Worm (Caenorhabditis elegans) whole organism, L1 larva: ENCODE results near the gene AC7.3.

Experiments
- C04F5.9 ChIP-seq: sonication (generic microtip); optimal IDR thresholded peaks from 2 replicates; lab custom pipeline; 2016; ENCODE audit warnings: missing genetic modification characterization, missing compliant biosample characterization
- C16A3.4 ChIP-seq: fragments of 150-350 bp; optimal IDR thresholded peaks from 2 replicates; lab custom pipeline; 2014; ENCODE audit warnings: missing biosample characterization, missing genetic modification characterization
- Y116A8C.19 ChIP-seq: sonication (generic microtip); optimal IDR thresholded peaks from 2 replicates; lab custom pipeline; 2016; ENCODE audit warnings: missing compliant biosample characterization, missing genetic modification characterization, borderline replicate concordance
- blmp-1 ChIP-seq: fragments of 150-350 bp; optimal IDR thresholded peaks from 2 replicates; lab custom pipeline; 2014; ENCODE audit warnings: missing biosample characterization, missing genetic modification characterization
- ceh-63 ChIP-seq: fragments of 200-800 bp; sonication (Bioruptor generic); optimal IDR thresholded peaks from 2 replicates; lab custom pipeline; 2018; ENCODE audit warnings: mild to moderate bottlenecking, missing genetic modification characterization, missing compliant biosample characterization
- ceh-90 ChIP-seq: sonication (generic microtip); optimal IDR thresholded peaks from 2 replicates; lab custom pipeline; 2016; ENCODE audit warnings: missing genetic modification characterization, missing compliant biosample characterization
- ces-1 ChIP-seq: fragments of 150-350 bp; optimal IDR thresholded peaks from 2 replicates; lab custom pipeline; 2014; ENCODE audit warnings: missing biosample characterization, missing genetic modification reagents, missing genetic modification characterization
- dsc-1 ChIP-seq: sonication (generic microtip); optimal IDR thresholded peaks from 2 replicates; lab custom pipeline; 2016; ENCODE audit warnings: mild to moderate bottlenecking, missing genetic modification characterization, missing compliant biosample characterization
- efl-1 ChIP-seq, 4 experiments: fragments of 150-350 bp; optimal IDR thresholded peaks in 3 of 4; peaks in 1 of 4; 1 replicate in 1 of 4; 2 replicates in 3 of 4; lab custom pipeline; 2014; ENCODE audit warnings: missing biosample characterization in 2 of 4, missing genetic modification characterization in 2 of 4, missing genetic modification reagents in 2 of 4
- egl-27 ChIP-seq, 2 experiments: fragments of 150-350 bp in 1 of 2; sonication (generic microtip); optimal IDR thresholded peaks; 3 replicates each; lab custom pipeline; 2017 to 2018; ENCODE audit warnings: missing biosample characterization in 2 of 2, missing genetic modification characterization in 2 of 2, missing genetic modification reagents in 2 of 2
- elt-2 ChIP-seq: sonication (generic microtip); optimal IDR thresholded peaks from 2 replicates; lab custom pipeline; 2016; ENCODE audit warnings: missing genetic modification characterization, mild to moderate bottlenecking, inconsistent platforms, missing compliant biosample characterization, missing genetic modification reagents
- ets-5 ChIP-seq: fragments of 200-800 bp; sonication (Bioruptor generic); IDR thresholded peaks from 2 replicates; pipeline ENCODE4 v1.3.6; 2022; ENCODE audit warnings: missing genetic modification characterization, missing compliant biosample characterization
- fkh-4 ChIP-seq: sonication (generic microtip); optimal IDR thresholded peaks from 2 replicates; lab custom pipeline; 2016; ENCODE audit warnings: missing compliant biosample characterization, missing genetic modification characterization, borderline replicate concordance
- fkh-8 ChIP-seq: sonication (generic microtip); optimal IDR thresholded peaks from 2 replicates; lab custom pipeline; 2016; ENCODE audit warnings: mild to moderate bottlenecking, missing genetic modification characterization, missing compliant biosample characterization
- fos-1 ChIP-seq: fragments of 150-350 bp; optimal IDR thresholded peaks from 2 replicates; lab custom pipeline; 2014; ENCODE audit warnings: missing biosample characterization, missing genetic modification characterization
- hlh-17 ChIP-seq: fragments of 200-800 bp; sonication (Bioruptor generic); optimal IDR thresholded peaks from 2 replicates; lab custom pipeline; 2018; ENCODE audit warnings: missing genetic modification characterization, mild to moderate bottlenecking, missing compliant biosample characterization, moderate library complexity, borderline replicate concordance
- hlh-4 ChIP-seq: sonication (generic microtip); optimal IDR thresholded peaks from 2 replicates; lab custom pipeline; 2016; ENCODE audit warnings: mild to moderate bottlenecking, missing genetic modification characterization, missing compliant biosample characterization
- hpl-2 ChIP-seq: fragments of 150-350 bp; optimal IDR thresholded peaks from 2 replicates; lab custom pipeline; 2014; ENCODE audit warnings: missing biosample characterization, missing genetic modification reagents, missing genetic modification characterization
- irx-1 ChIP-seq: sonication (generic microtip); optimal IDR thresholded peaks from 2 replicates; lab custom pipeline; 2016; ENCODE audit warnings: missing genetic modification characterization, missing compliant biosample characterization
- isw-1 ChIP-seq: fragments of 200-800 bp; sonication (Bioruptor generic); IDR thresholded peaks from 2 replicates; pipeline ENCODE4 v1.3.6; 2022; ENCODE audit warnings: missing genetic modification characterization, missing compliant biosample characterization
- lin-14 ChIP-seq: fragments of 200-800 bp; sonication (Bioruptor generic); optimal IDR thresholded peaks from 2 replicates; lab custom pipeline; 2018; ENCODE audit warnings: mild to moderate bottlenecking, missing genetic modification characterization, moderate library complexity, missing compliant biosample characterization
- lin-35 ChIP-seq, 2 experiments: fragments of 150-350 bp; optimal IDR thresholded peaks; 2 replicates each; lab custom pipeline; 2014; ENCODE audit warnings: missing biosample characterization in 2 of 2, missing genetic modification characterization in 2 of 2, missing genetic modification reagents in 2 of 2
- lir-3 ChIP-seq: sonication (generic microtip); optimal IDR thresholded peaks from 2 replicates; lab custom pipeline; 2016; ENCODE audit warnings: mild to moderate bottlenecking, missing genetic modification characterization, moderate library complexity, missing compliant biosample characterization; ENCODE audit not compliant: poor library complexity
- lsy-2 ChIP-seq, 2 experiments: fragments of 150-350 bp; optimal IDR thresholded peaks; 2 replicates each; lab custom pipeline; 2014; ENCODE audit warnings: missing biosample characterization in 2 of 2, missing genetic modification characterization in 2 of 2
- mab-9 ChIP-seq: fragments of 200-800 bp; sonication (Bioruptor generic); IDR thresholded peaks from 2 replicates; pipeline ENCODE4 v1.3.6; 2022; ENCODE audit warnings: missing genetic modification reagents, missing genetic modification characterization, missing compliant biosample characterization
- mdl-1 ChIP-seq, 2 experiments: fragments of 150-350 bp; optimal IDR thresholded peaks; 2 replicates each; lab custom pipeline; 2014 to 2017; ENCODE audit warnings: missing biosample characterization in 2 of 2, missing genetic modification characterization in 2 of 2, inconsistent platforms in 1 of 2
- mef-2 ChIP-seq: fragments of 150-350 bp; optimal IDR thresholded peaks from 2 replicates; lab custom pipeline; 2014; ENCODE audit warnings: missing biosample characterization, missing genetic modification characterization
- mep-1 ChIP-seq: fragments of 150-350 bp; optimal IDR thresholded peaks from 2 replicates; lab custom pipeline; 2014; ENCODE audit warnings: missing biosample characterization, missing genetic modification characterization
- nhr-12 ChIP-seq: sonication (generic microtip); optimal IDR thresholded peaks from 2 replicates; lab custom pipeline; 2017; ENCODE audit warnings: missing biosample characterization, missing genetic modification characterization
- nhr-19 ChIP-seq: fragments of 200-800 bp; sonication (Bioruptor generic); conservative IDR thresholded peaks from 2 replicates; pipeline ENCODE4 v1.3.6; 2022; ENCODE audit warnings: missing genetic modification characterization, missing compliant biosample characterization
- nhr-71 ChIP-seq: sonication (generic microtip); optimal IDR thresholded peaks from 2 replicates; lab custom pipeline; 2016; ENCODE audit warnings: mild to moderate bottlenecking, missing genetic modification characterization, moderate library complexity, missing compliant biosample characterization
- nhr-77 ChIP-seq: fragments of 150-350 bp; optimal IDR thresholded peaks from 2 replicates; lab custom pipeline; 2014; ENCODE audit warnings: missing biosample characterization, missing genetic modification characterization
- nhr-85 ChIP-seq: sonication (generic microtip); peaks from one replicate; lab custom pipeline; 2016; ENCODE audit warnings: missing genetic modification characterization, inconsistent platforms, missing compliant biosample characterization
- pqm-1 ChIP-seq: sonication (generic microtip); optimal IDR thresholded peaks from 3 replicates; lab custom pipeline; 2017; ENCODE audit warnings: missing biosample characterization, missing genetic modification characterization
- snu-23 ChIP-seq: sonication (generic microtip); optimal IDR thresholded peaks from 2 replicates; lab custom pipeline; 2016; ENCODE audit warnings: missing genetic modification characterization, missing compliant biosample characterization
- sup-37 ChIP-seq: fragments of 200-800 bp; sonication (Bioruptor generic); optimal IDR thresholded peaks from 2 replicates; lab custom pipeline; 2018; ENCODE audit warnings: mild to moderate bottlenecking, missing genetic modification characterization, missing compliant biosample characterization
- swsn-7 ChIP-seq: sonication (generic microtip); optimal IDR thresholded peaks from 2 replicates; lab custom pipeline; 2016; ENCODE audit warnings: missing genetic modification characterization, missing compliant biosample characterization
- tlp-1 ChIP-seq: fragments of 150-350 bp; optimal IDR thresholded peaks from 2 replicates; lab custom pipeline; 2014; ENCODE audit warnings: missing biosample characterization, missing genetic modification characterization
- unc-98 ChIP-seq: fragments of 200-800 bp; sonication (Bioruptor generic); IDR thresholded peaks from 2 replicates; pipeline ENCODE4 v1.3.6; 2022; ENCODE audit warnings: missing genetic modification characterization, missing compliant biosample characterization
- vab-15 ChIP-seq: sonication (generic microtip); optimal IDR thresholded peaks from 2 replicates; lab custom pipeline; 2017; ENCODE audit warnings: missing genotype, mild to moderate bottlenecking, missing genetic modification characterization, missing compliant biosample characterization
- xbp-1 ChIP-seq: sonication (generic microtip); optimal IDR thresholded peaks from 2 replicates; lab custom pipeline; 2016; ENCODE audit warnings: missing genetic modification characterization, missing compliant biosample characterization
- ztf-11 ChIP-seq, 2 experiments: sonication (generic microtip); optimal IDR thresholded peaks; 2 replicates each; lab custom pipeline; 2016 to 2017; ENCODE audit warnings: missing genetic modification characterization in 2 of 2, missing biosample characterization in 1 of 2, missing compliant biosample characterization in 1 of 2

AC7.3 gene

DNA sequence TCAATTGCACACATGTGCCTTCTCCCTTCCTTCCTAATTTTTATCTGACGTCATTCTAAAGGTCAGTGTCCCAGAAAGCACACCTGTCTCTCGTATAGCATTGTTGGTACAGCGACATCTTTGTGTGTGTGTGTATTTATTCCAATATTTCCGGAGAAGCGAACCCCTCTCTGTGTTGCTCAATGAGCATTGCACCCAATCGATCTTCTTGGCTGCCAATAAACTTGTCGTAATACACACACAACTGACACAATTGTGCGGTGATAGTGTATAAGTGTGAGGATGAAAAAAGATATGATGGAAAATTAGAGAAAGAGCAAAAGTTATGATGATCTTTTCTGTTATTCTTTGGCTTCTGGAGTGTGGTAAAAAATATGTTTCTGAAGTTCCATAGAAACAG is 35.0 kb upstream of the AC7.3 start:
- peak; percentile 3 for TF ChIP-seq lin-14 (GFP tag; lab: Kevin White, UChicago)
- no peak for TF ChIP-seq lin-35 (GFP tag; optimal IDR thresholded peaks at IDR 0.05; lab: Kevin White, UChicago)
- TF ChIP-seq ceh-63 (GFP tag; lab: Kevin White, UChicago): no peak
- TF ChIP-seq C16A3.4 (tag; lab: Kevin White, UChicago): no peak
- TF ChIP-seq nhr-19 (GFP tag; lab: Robert Waterston, UW): no peak
- TF ChIP-seq efl-1 (optimal IDR thresholded peaks at IDR 0.05; lab: Kevin White, UChicago): no peak
- peak in 1 of 2 experiments; percentile 9 for TF ChIP-seq efl-1 (GFP tag; optimal IDR thresholded peaks at IDR 0.05 in 1 of 2; lab: Kevin White, UChicago)
- no peak for TF ChIP-seq xbp-1 (tag; lab: Kevin White, UChicago)
- TF ChIP-seq nhr-77: no peak
- TF ChIP-seq irx-1: no peak
- TF ChIP-seq hlh-17: no peak
- TF ChIP-seq, all 84 proteins: peak for 2

DNA sequence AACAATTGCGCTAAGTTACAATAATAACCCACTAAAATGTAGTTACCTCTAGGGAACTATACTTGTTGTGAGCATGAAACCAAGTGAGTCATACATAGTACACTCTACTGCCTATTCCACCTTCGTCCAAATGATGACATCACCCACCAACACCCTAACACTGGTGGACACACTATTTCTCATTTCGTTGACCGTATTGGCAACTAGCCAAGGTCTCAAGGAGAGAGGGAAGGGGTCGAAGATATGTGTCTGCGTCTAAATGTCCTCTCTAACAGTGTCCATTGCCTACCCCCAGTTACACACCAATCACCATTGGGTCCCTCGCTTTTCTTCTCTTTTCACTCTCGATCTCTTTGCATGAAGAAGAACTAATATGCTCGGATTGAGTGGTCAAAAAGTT is 33.7 kb upstream of the AC7.3 start:
- TF ChIP-seq lsy-2 (tag; optimal IDR thresholded peaks at IDR 0.05; lab: Kevin White, UChicago) (peak in 1 of 2 experiments; percentile 10), snu-23 (GFP tag; lab: Kevin White, UChicago) (peak; percentile 7), blmp-1 (peak; percentile 68), Y116A8C.19 (tag; lab: Kevin White, UChicago) (no peak), lin-14 (GFP tag; lab: Kevin White, UChicago) (peak; percentile 14), egl-27 (tag; optimal IDR thresholded peaks at IDR 0.05; lab: Kevin White, UChicago) (no peak), nhr-85 (tag; lab: Kevin White, UChicago) (peak; percentile 33), sup-37 (GFP tag; lab: Kevin White, UChicago) (no peak), nhr-12 (no peak), hlh-17 (no peak)

DNA sequence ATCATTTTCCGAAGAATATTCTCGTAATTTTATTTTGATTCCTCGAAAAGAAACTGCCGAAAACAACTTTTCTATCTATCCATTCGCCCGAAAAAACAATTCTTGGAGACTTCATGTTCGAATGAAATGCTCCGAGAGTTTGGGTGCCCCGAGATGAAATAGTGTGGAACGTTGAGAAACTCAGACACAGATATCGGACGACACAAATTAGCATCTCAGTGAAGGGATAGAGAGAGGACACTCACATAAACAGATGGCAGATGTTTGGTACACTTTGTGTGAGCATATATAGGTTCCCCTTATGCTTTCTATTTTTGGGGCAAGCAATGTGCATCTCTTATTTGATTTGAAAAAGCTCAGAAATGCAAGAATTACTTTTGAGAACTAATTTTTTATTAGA is 32.8 kb upstream of the AC7.3 start:
- TF ChIP-seq dsc-1 (peak; percentile 49), unc-98 (no peak), swsn-7 (tag; lab: Kevin White, UChicago) (no peak), lir-3 (tag; lab: Kevin White, UChicago) (no peak), irx-1 (no peak), fkh-8 (tag; lab: Kevin White, UChicago) (no peak), pqm-1 (no peak), nhr-85 (tag; lab: Kevin White, UChicago) (peak; percentile 7), nhr-71 (peak; percentile 35), mef-2 (no peak), mab-9 (GFP tag; lab: Robert Waterston, UW) (no peak), nhr-77 (no peak), tlp-1 (no peak), nhr-12 (no peak), ets-5 (no peak), fkh-4 (tag; lab: Kevin White, UChicago) (no peak), lsy-2 (tag; optimal IDR thresholded peaks at IDR 0.05; lab: Kevin White, UChicago) (no peak), ceh-90 (tag; lab: Kevin White, UChicago) (no peak), nhr-19 (GFP tag; lab: Robert Waterston, UW) (no peak), isw-1 (GFP tag; lab: Robert Waterston, UW) (no peak), ces-1 (no peak), lin-14 (GFP tag; lab: Kevin White, UChicago) (peak; percentile 57), ztf-11 (tag; optimal IDR thresholded peaks at IDR 0.05; lab: Kevin White, UChicago) (no peak), vab-15 (tag; lab: Kevin White, UChicago) (no peak), hpl-2 (GFP tag; lab: Kevin White, UChicago) (no peak), C04F5.9 (tag; lab: Kevin White, UChicago) (no peak), mep-1 (tag; lab: Kevin White, UChicago) (no peak), fos-1 (tag; lab: Kevin White, UChicago) (no peak), hlh-4 (tag; lab: Kevin White, UChicago) (no peak), elt-2 (no peak), mdl-1 (tag; optimal IDR thresholded peaks at IDR 0.05; lab: Kevin White, UChicago) (no peak)
